Worm (Caenorhabditis elegans) whole organism, L2 larva: ENCODE data around the gene rde-12.

Experiments used
- C34F6.9 ChIP-seq: fragments of 150-350 bp; optimal IDR thresholded peaks from 2 replicates; lab custom pipeline; 2014; ENCODE audit warnings: missing biosample characterization, missing genetic modification characterization
- F13H6.1 ChIP-seq: sonication (generic microtip); optimal IDR thresholded peaks from 2 replicates; lab custom pipeline; 2016; ENCODE audit warnings: missing genetic modification characterization, missing compliant biosample characterization
- Y55F3AM.14 ChIP-seq: fragments of 200-800 bp; sonication (Bioruptor generic); optimal IDR thresholded peaks from 2 replicates; lab custom pipeline; 2018; ENCODE audit warnings: mild to moderate bottlenecking, missing genetic modification characterization, missing compliant biosample characterization
- aly-2 ChIP-seq: fragments of 150-350 bp; optimal IDR thresholded peaks from 2 replicates; lab custom pipeline; 2014; ENCODE audit warnings: missing biosample characterization, missing genetic modification characterization
- blmp-1 ChIP-seq: sonication (generic microtip); optimal IDR thresholded peaks from 2 replicates; lab custom pipeline; 2017; ENCODE audit warnings: missing genetic modification characterization, mild to moderate bottlenecking, missing compliant biosample characterization, antibody characterized with exemption, moderate library complexity; ENCODE audit not compliant: insufficient read depth
- ceh-82 ChIP-seq: fragments of 150-350 bp; optimal IDR thresholded peaks from 2 replicates; lab custom pipeline; 2014; ENCODE audit warnings: missing biosample characterization, missing genetic modification characterization
- crh-2 ChIP-seq: sonication (generic microtip); optimal IDR thresholded peaks from 2 replicates; lab custom pipeline; 2017; ENCODE audit warnings: missing biosample characterization, missing genetic modification characterization
- egl-27 ChIP-seq: sonication (generic microtip); optimal IDR thresholded peaks from 3 replicates; lab custom pipeline; 2017; ENCODE audit warnings: missing biosample characterization, missing genetic modification reagents, missing genetic modification characterization
- elt-3 ChIP-seq: sonication (generic microtip); optimal IDR thresholded peaks from 2 replicates; lab custom pipeline; 2017; ENCODE audit warnings: missing biosample characterization, missing genetic modification characterization
- fos-1 ChIP-seq: fragments of 150-350 bp; optimal IDR thresholded peaks from 2 replicates; lab custom pipeline; 2014; ENCODE audit warnings: missing biosample characterization, missing genetic modification characterization
- gmeb-1 ChIP-seq: fragments of 150-350 bp; optimal IDR thresholded peaks from 2 replicates; lab custom pipeline; 2014; ENCODE audit warnings: missing biosample characterization, missing genetic modification characterization
- lin-11 ChIP-seq: fragments of 150-350 bp; sonication (generic microtip); optimal IDR thresholded peaks from 2 replicates; lab custom pipeline; 2014; ENCODE audit warnings: missing biosample characterization, missing genetic modification characterization, inconsistent platforms, mixed read lengths
- lsy-2 ChIP-seq, 2 experiments: fragments of 150-350 bp in 1 of 2; sonication (generic microtip) in 1 of 2; optimal IDR thresholded peaks; 2 replicates each; lab custom pipeline; 2014 to 2017; ENCODE audit warnings: missing biosample characterization in 2 of 2, missing genetic modification characterization in 2 of 2
- mab-5 ChIP-seq: fragments of 150-350 bp; optimal IDR thresholded peaks from 2 replicates; lab custom pipeline; 2014; ENCODE audit warnings: missing biosample characterization, missing genetic modification characterization
- nhr-12 ChIP-seq: fragments of 150-350 bp; optimal IDR thresholded peaks from 2 replicates; lab custom pipeline; 2014; ENCODE audit warnings: missing biosample characterization, missing genetic modification characterization
- nhr-129 ChIP-seq: fragments of 150-350 bp; optimal IDR thresholded peaks from 2 replicates; lab custom pipeline; 2014; ENCODE audit warnings: missing biosample characterization, missing genetic modification characterization
- nhr-21 ChIP-seq: fragments of 150-350 bp; optimal IDR thresholded peaks from 2 replicates; lab custom pipeline; 2014; ENCODE audit warnings: missing biosample characterization, missing genetic modification characterization
- nhr-23 ChIP-seq: fragments of 150-350 bp; optimal IDR thresholded peaks from 2 replicates; lab custom pipeline; 2014; ENCODE audit warnings: missing biosample characterization, missing genetic modification reagents, missing genetic modification characterization
- nhr-237 ChIP-seq: fragments of 150-350 bp; optimal IDR thresholded peaks from 2 replicates; lab custom pipeline; 2014; ENCODE audit warnings: missing biosample characterization, missing genetic modification characterization
- nhr-25 ChIP-seq: fragments of 150-350 bp; sonication (generic microtip); optimal IDR thresholded peaks from 3 replicates; lab custom pipeline; 2014; ENCODE audit warnings: missing biosample characterization, missing genetic modification characterization
- sem-4 ChIP-seq: fragments of 150-350 bp; optimal IDR thresholded peaks from 2 replicates; lab custom pipeline; 2014; ENCODE audit warnings: missing biosample characterization, missing genetic modification reagents, missing genetic modification characterization
- sma-3 ChIP-seq: sonication (generic microtip); optimal IDR thresholded peaks from 2 replicates; lab custom pipeline; 2016; ENCODE audit warnings: missing genetic modification reagents, missing genetic modification characterization, missing compliant biosample characterization
- sma-9 ChIP-seq, 2 experiments: fragments of 150-350 bp in 1 of 2; sonication (generic microtip) in 1 of 2; optimal IDR thresholded peaks; 2 replicates each; lab custom pipeline; 2014 to 2016; ENCODE audit warnings: missing genetic modification characterization in 2 of 2, mild to moderate bottlenecking in 1 of 2, missing biosample characterization in 1 of 2, missing compliant biosample characterization in 1 of 2, missing genetic modification reagents in 1 of 2, moderate library complexity in 1 of 2
- snpc-4 ChIP-seq: fragments of 150-350 bp; optimal IDR thresholded peaks from 2 replicates; lab custom pipeline; 2014; ENCODE audit warnings: missing biosample characterization, missing genetic modification characterization
- unc-55 ChIP-seq: fragments of 150-350 bp; sonication (generic microtip); optimal IDR thresholded peaks from 3 replicates; lab custom pipeline; 2014; ENCODE audit warnings: missing biosample characterization, missing genetic modification reagents, missing genetic modification characterization
- zag-1 ChIP-seq: fragments of 150-350 bp; optimal IDR thresholded peaks from 2 replicates; lab custom pipeline; 2014; ENCODE audit warnings: missing biosample characterization, missing genetic modification characterization
- ztf-1 ChIP-seq: fragments of 200-800 bp; sonication (Bioruptor generic); conservative IDR thresholded peaks from 2 replicates; pipeline ENCODE4 v1.3.6; 2022; ENCODE audit warnings: missing genetic modification characterization, missing compliant biosample characterization

The rde-12 gene

DNA sequence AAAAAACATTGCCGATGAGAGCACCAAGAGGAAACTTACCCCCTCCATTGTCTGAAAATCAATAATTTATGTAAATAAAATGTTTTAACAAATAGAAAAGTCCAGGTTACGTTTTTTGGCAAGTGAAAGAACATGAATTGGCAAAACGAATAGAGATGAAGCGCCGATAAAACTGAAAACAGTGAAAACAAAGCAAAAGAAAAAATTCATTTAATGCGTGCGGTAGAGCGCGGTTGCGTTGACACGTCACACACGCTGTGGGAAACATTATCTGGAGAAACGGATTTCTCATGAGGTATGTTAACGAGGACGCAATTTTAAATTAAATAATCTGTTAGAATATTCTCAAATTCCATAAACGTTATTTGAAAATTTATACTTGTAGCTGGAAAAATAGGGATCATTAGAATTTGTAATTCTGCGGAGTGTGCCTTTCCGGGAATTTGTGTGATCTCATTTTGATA, 50.1 kb downstream of the rde-12 start, which contains the start of gene zipt-9:
Gene zipt-9, minus strand, starts transcription at position 51 of the 464 bp plus-strand sequence.
- TF ChIP-seq zag-1 (tag; lab: Kevin White, UChicago) (peak; percentile 36), Y55F3AM.14 (GFP tag; lab: Kevin White, UChicago) (peak; percentile 20), lin-11 (peak; percentile 57), C34F6.9 (peak; percentile 92), fos-1 (tag; lab: Kevin White, UChicago) (peak; percentile 70), sma-9 (GFP tag; optimal IDR thresholded peaks at IDR 0.05; lab: Kevin White, UChicago) (peak; percentile 84), sma-9 (tag; optimal IDR thresholded peaks at IDR 0.05; lab: Kevin White, UChicago) (no peak), gmeb-1 (tag; lab: Kevin White, UChicago) (peak; percentile 73), F13H6.1 (tag; lab: Kevin White, UChicago) (peak; percentile 73), unc-55 (GFP tag; lab: Kevin White, UChicago) (peak; percentile 90), nhr-21 (tag; lab: Kevin White, UChicago) (peak; percentile 65), nhr-25 (tag; lab: Kevin White, UChicago) (no peak), egl-27 (peak; percentile 65), crh-2 (tag; lab: Kevin White, UChicago) (peak; percentile 89), nhr-12 (tag; lab: Kevin White, UChicago) (no peak), aly-2 (tag; lab: Kevin White, UChicago) (no peak), ceh-82 (peak; percentile 41), blmp-1 (peak; percentile 64), ztf-1 (GFP tag; lab: Robert Waterston, UW) (no peak), snpc-4 (peak; percentile 10), sem-4 (tag; lab: Kevin White, UChicago) (peak; percentile 53), elt-3 (tag; lab: Kevin White, UChicago) (no peak), nhr-237 (no peak), sma-3 (GFP tag; lab: Kevin White, UChicago) (peak; percentile 94), mab-5 (no peak), nhr-129 (tag; lab: Kevin White, UChicago) (peak; percentile 77), lsy-2 (tag; optimal IDR thresholded peaks at IDR 0.05; lab: Kevin White, UChicago) (peak; percentile 50 to 86)

DNA sequence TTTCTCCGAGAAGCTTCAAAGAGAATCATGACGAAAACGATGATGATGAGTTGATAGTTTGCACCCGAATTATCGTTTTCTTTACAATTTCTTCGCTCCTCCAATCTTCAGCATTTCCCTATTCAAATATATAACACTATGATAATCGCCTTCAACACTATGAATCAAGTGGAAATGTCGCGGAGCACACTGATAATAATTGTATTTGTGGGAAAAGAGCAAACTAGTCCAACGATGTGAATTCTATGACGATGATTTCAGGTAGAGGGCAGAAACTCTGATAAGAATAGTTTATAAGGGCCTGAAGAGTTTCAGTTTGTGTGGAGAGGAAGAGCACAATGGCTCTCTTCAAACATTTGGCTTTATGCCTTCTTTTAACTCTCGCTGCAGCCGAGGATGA, 51.3 kb downstream of the rde-12 start, which contains the start of gene T01D3.6:
Gene T01D3.6, plus strand, starts transcription at position 294 of the 400 bp plus-strand sequence.
- TF ChIP-seq nhr-23 (tag; lab: Kevin White, UChicago) (no peak), sma-9 (GFP tag; optimal IDR thresholded peaks at IDR 0.05; lab: Kevin White, UChicago) (peak; percentile 56), sma-9 (tag; optimal IDR thresholded peaks at IDR 0.05; lab: Kevin White, UChicago) (no peak), gmeb-1 (tag; lab: Kevin White, UChicago) (peak; percentile 34), fos-1 (tag; lab: Kevin White, UChicago) (peak; percentile 88)
